Fruit fly (Drosophila melanogaster) whole organism, adult: Measurements from ENCODE around the gene CG7924.

Experiments
- CG14711 ChIP-seq: fragments of 200-800 bp; sonication (Bioruptor generic); optimal IDR thresholded peaks from 2 replicates; lab custom pipeline; 2018; ENCODE audit warnings: missing biosample characterization, mild to moderate bottlenecking, missing genetic modification characterization, moderate library complexity
- CG33017 ChIP-seq: fragments of 200-800 bp; sonication (Bioruptor generic); optimal IDR thresholded peaks from 2 replicates; lab custom pipeline; 2018; ENCODE audit warnings: missing biosample characterization, mild to moderate bottlenecking, missing genetic modification characterization, moderate library complexity
- CG5204 ChIP-seq: fragments of 200-800 bp; sonication (Bioruptor generic); optimal IDR thresholded peaks from 2 replicates; lab custom pipeline; 2016; ENCODE audit warnings: missing biosample characterization, missing genetic modification characterization
- CG7045 ChIP-seq: fragments of 200-800 bp; sonication (Bioruptor generic); optimal IDR thresholded peaks from 2 replicates; lab custom pipeline; 2017; ENCODE audit warnings: missing biosample characterization, mild to moderate bottlenecking, missing genetic modification characterization
- CG7101 ChIP-seq: fragments of 200-800 bp; sonication (Bioruptor generic); optimal IDR thresholded peaks from 2 replicates; lab custom pipeline; 2018; ENCODE audit warnings: missing biosample characterization, mild to moderate bottlenecking, missing genetic modification characterization, moderate library complexity
- Clk ChIP-seq: fragments of 200-800 bp; sonication (Bioruptor generic); optimal IDR thresholded peaks from 2 replicates; lab custom pipeline; 2017; ENCODE audit warnings: missing biosample characterization, missing genetic modification characterization
- Hr96 ChIP-seq: fragments of 200-800 bp; sonication (Bioruptor generic); optimal IDR thresholded peaks from 2 replicates; lab custom pipeline; 2016; ENCODE audit warnings: missing biosample characterization, missing genetic modification characterization
- Mnt ChIP-seq: fragments of 200-800 bp; sonication (Bioruptor generic); optimal IDR thresholded peaks from 2 replicates; lab custom pipeline; 2016; ENCODE audit warnings: missing biosample characterization, mild to moderate bottlenecking, missing genetic modification characterization
- bab1 ChIP-seq: fragments of 200-800 bp; sonication (Bioruptor generic); optimal IDR thresholded peaks from 3 replicates; lab custom pipeline; 2019; ENCODE audit warnings: missing biosample characterization, mild to moderate bottlenecking, missing genetic modification characterization, moderate library complexity
- cic ChIP-seq: fragments of 200-800 bp; sonication (Bioruptor generic); optimal IDR thresholded peaks from 2 replicates; lab custom pipeline; 2017; ENCODE audit warnings: missing biosample characterization, mild to moderate bottlenecking, missing genetic modification characterization, moderate library complexity
- cnc ChIP-seq, 2 experiments: fragments of >200 bp; optimal IDR thresholded peaks; 2 replicates each; lab custom pipeline; 2017
- kay ChIP-seq: fragments of 200-800 bp; sonication (Bioruptor generic); peaks from one replicate; lab custom pipeline; 2016; ENCODE audit warnings: missing biosample characterization, missing genetic modification characterization, borderline replicate concordance
- pad ChIP-seq: fragments of 200-800 bp; sonication (Bioruptor generic); optimal IDR thresholded peaks from 3 replicates; lab custom pipeline; 2017; ENCODE audit warnings: missing biosample characterization, missing genetic modification characterization, mild to moderate bottlenecking, moderate library complexity, missing genetic modification reagents
- toe ChIP-seq: fragments of 200-800 bp; sonication (Bioruptor generic); optimal IDR thresholded peaks from 2 replicates; lab custom pipeline; 2016; ENCODE audit warnings: missing biosample characterization, missing genetic modification characterization

- TF ChIP-seq CG14711 = no peak
- no peak for TF ChIP-seq CG33017 (tag; lab: Kevin White, UChicago)
- no peak for TF ChIP-seq Clk (GFP tag; lab: Kevin White, UChicago)
- TF ChIP-seq cnc (optimal IDR thresholded peaks at IDR 0.05; lab: Kevin White, UChicago) = no peak
- TF ChIP-seq toe (GFP tag; lab: Kevin White, UChicago) = no peak
- no peak for TF ChIP-seq CG7045 (GFP tag; lab: Kevin White, UChicago)
- no peak for TF ChIP-seq kay (GFP tag; lab: Kevin White, UChicago)
- TF ChIP-seq cic (GFP tag; lab: Kevin White, UChicago) = no peak
- no peak for TF ChIP-seq pad (GFP tag; lab: Kevin White, UChicago)
- no peak for TF ChIP-seq bab1
- no peak for TF ChIP-seq CG5204 (GFP tag; lab: Kevin White, UChicago)
- TF ChIP-seq Mnt (GFP tag; lab: Kevin White, UChicago) = no peak
- TF ChIP-seq CG7101 = no peak
- no peak for TF ChIP-seq Hr96 (GFP tag; lab: Kevin White, UChicago)
These were observed 48.9 kb downstream of the CG7924 start for dm6 chr3L:14282139-14282538.
